Worm (Caenorhabditis elegans): ENCODE results near the gene nhr-93.

DNA sequence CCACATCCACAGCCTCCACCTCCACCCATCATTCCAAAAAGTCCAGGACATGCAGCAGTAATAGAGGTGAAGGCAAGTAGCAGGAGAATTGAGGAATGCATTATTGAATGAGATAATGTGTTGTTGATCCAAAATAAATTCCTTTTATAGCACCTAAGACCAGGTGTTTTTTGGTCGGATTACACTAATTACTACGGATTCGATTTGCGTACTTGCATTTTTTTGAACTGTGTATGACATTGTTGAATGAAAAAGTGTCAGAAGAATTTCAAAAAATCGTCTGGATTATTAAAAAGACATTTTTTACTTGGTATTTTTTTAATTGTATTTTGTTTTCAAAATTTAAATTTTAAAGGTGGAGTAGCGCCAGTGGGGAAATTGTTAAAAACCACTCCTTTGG is 13.6 kb upstream of the nhr-93 start, which contains the start of gene grl-28:
- TF ChIP-seq hlh-13 (GFP tag; optimal IDR thresholded peaks at IDR 0.05) = no peak
- no peak for TF ChIP-seq dve-1 (tag; optimal IDR thresholded peaks at IDR 0.05)
- TF ChIP-seq ahr-1 (tag; optimal IDR thresholded peaks at IDR 0.05) = no peak
- TF ChIP-seq pha-4 (tag; optimal IDR thresholded peaks at IDR 0.05) = no peak
- no peak for TF ChIP-seq hlh-6 (tag; optimal IDR thresholded peaks at IDR 0.05)
- TF ChIP-seq ama-1 (optimal IDR thresholded peaks at IDR 0.05) = no peak
- TF ChIP-seq tbx-7 (tag; optimal IDR thresholded peaks at IDR 0.05) = no peak
- no peak for TF ChIP-seq pag-3 (tag; optimal IDR thresholded peaks at IDR 0.05; ENCODE audit: borderline replicate concordance)
- no peak for TF ChIP-seq ref-2 (tag; optimal IDR thresholded peaks at IDR 0.05)
- TF ChIP-seq ceh-2 (tag; optimal IDR thresholded peaks at IDR 0.05) = no peak
- TF ChIP-seq hlh-30 (tag; optimal IDR thresholded peaks at IDR 0.05; ENCODE audit: insufficient read depth) = no peak
